Fruit fly (Drosophila melanogaster) whole organism, prepupa: ENCODE results near the gene Grp170.

Experiments
- Blimp-1 ChIP-seq: fragments of 200-800 bp; sonication (Bioruptor generic); optimal IDR thresholded peaks from 3 replicates; lab custom pipeline; 2017; ENCODE audit warnings: missing biosample characterization, missing genetic modification characterization, mild to moderate bottlenecking, moderate library complexity, missing genetic modification reagents
- CG10631 ChIP-seq: fragments of 200-800 bp; sonication (Bioruptor generic); optimal IDR thresholded peaks from 2 replicates; lab custom pipeline; 2016; ENCODE audit warnings: missing biosample characterization, missing genetic modification characterization
- CG11762 ChIP-seq: fragments of 200-800 bp; sonication (Bioruptor generic); optimal IDR thresholded peaks from 3 replicates; lab custom pipeline; 2016; ENCODE audit warnings: missing biosample characterization, missing genetic modification characterization; ENCODE audit not compliant: insufficient read depth
- CG1621 ChIP-seq: fragments of 200-800 bp; sonication (Bioruptor generic); optimal IDR thresholded peaks from 3 replicates; lab custom pipeline; 2018; ENCODE audit warnings: missing biosample characterization, mild to moderate bottlenecking, missing genetic modification characterization
- CG3032 ChIP-seq: fragments of 200-800 bp; optimal IDR thresholded peaks from 2 replicates; lab custom pipeline; 2019; ENCODE audit warnings: missing biosample characterization, mild to moderate bottlenecking, missing genetic modification characterization, moderate library complexity
- CG31627 ChIP-seq: fragments of 200-800 bp; sonication (Bioruptor generic); optimal IDR thresholded peaks from 3 replicates; lab custom pipeline; 2016; ENCODE audit warnings: missing biosample characterization, missing genetic modification characterization
- CG32006 ChIP-seq: fragments of 200-800 bp; sonication (Bioruptor generic); optimal IDR thresholded peaks from 3 replicates; lab custom pipeline; 2017; ENCODE audit warnings: missing biosample characterization, mild to moderate bottlenecking, missing genetic modification characterization
- CG34406 ChIP-seq: fragments of 200-800 bp; sonication (Bioruptor generic); optimal IDR thresholded peaks from 3 replicates; lab custom pipeline; 2016; ENCODE audit warnings: missing biosample characterization, missing genetic modification characterization
- CG6163 ChIP-seq: fragments of 200-800 bp; sonication (Bioruptor generic); IDR thresholded peaks from 3 replicates; pipeline ENCODE4 v1.3.6; 2022; ENCODE audit warnings: missing biosample characterization, missing genetic modification characterization
- CG6276 ChIP-seq: fragments of 200-800 bp; sonication (Bioruptor generic); optimal IDR thresholded peaks from 2 replicates; lab custom pipeline; 2017; ENCODE audit warnings: missing biosample characterization, mild to moderate bottlenecking, missing genetic modification characterization
- CG6808 ChIP-seq: fragments of 200-800 bp; sonication (Bioruptor generic); optimal IDR thresholded peaks from 3 replicates; lab custom pipeline; 2017; ENCODE audit warnings: missing biosample characterization, missing genetic modification characterization, mild to moderate bottlenecking, moderate library complexity, missing genetic modification reagents
- CG6854 ChIP-seq: fragments of 200-800 bp; sonication (Bioruptor generic); optimal IDR thresholded peaks from 2 replicates; lab custom pipeline; 2017; ENCODE audit warnings: missing biosample characterization, mild to moderate bottlenecking, missing genetic modification characterization
- CG8119 ChIP-seq: fragments of 200-800 bp; sonication (Bioruptor generic); IDR thresholded peaks from 3 replicates; pipeline ENCODE4 v1.3.6; 2022; ENCODE audit warnings: missing biosample characterization, missing genetic modification characterization
- CG8319 ChIP-seq: fragments of 200-800 bp; sonication (Bioruptor generic); optimal IDR thresholded peaks from 3 replicates; lab custom pipeline; 2016; ENCODE audit warnings: missing biosample characterization, missing genetic modification characterization
- CG8632 ChIP-seq: fragments of 200-800 bp; sonication (Bioruptor generic); optimal IDR thresholded peaks from 3 replicates; lab custom pipeline; 2016; ENCODE audit warnings: missing biosample characterization, missing genetic modification characterization
- Eip78C ChIP-seq: fragments of 200-800 bp; sonication (Bioruptor generic); peaks from one replicate; lab custom pipeline; 2016; ENCODE audit warnings: missing biosample characterization, missing genetic modification characterization
- Eip93F ChIP-seq: fragments of 200-800 bp; sonication (Bioruptor generic); optimal IDR thresholded peaks from 2 replicates; lab custom pipeline; 2016; ENCODE audit warnings: missing biosample characterization, mild to moderate bottlenecking, missing genetic modification characterization
- Ets21C ChIP-seq: fragments of 200-800 bp; sonication (Bioruptor generic); optimal IDR thresholded peaks from 3 replicates; lab custom pipeline; 2016; ENCODE audit warnings: missing biosample characterization, missing genetic modification characterization
- Gug ChIP-seq: fragments of 200-800 bp; sonication (Bioruptor generic); IDR thresholded peaks from 2 replicates; pipeline ENCODE4 v1.3.6; 2022; ENCODE audit warnings: missing biosample characterization, missing genetic modification characterization
- Hr38 ChIP-seq: sonication (Bioruptor generic); optimal IDR thresholded peaks from 2 replicates; lab custom pipeline; 2016; ENCODE audit warnings: missing biosample characterization, missing genetic modification characterization
- Hr39 ChIP-seq: fragments of 200-800 bp; sonication (Bioruptor generic); optimal IDR thresholded peaks from 2 replicates; lab custom pipeline; 2016; ENCODE audit warnings: missing biosample characterization, missing genetic modification characterization
- Hr4 ChIP-seq: fragments of 200-800 bp; sonication (Bioruptor generic); optimal IDR thresholded peaks from 3 replicates; lab custom pipeline; 2016; ENCODE audit warnings: missing biosample characterization, missing genetic modification characterization
- Lpt ChIP-seq: fragments of 200-800 bp; sonication (Bioruptor generic); optimal IDR thresholded peaks from 3 replicates; lab custom pipeline; 2016; ENCODE audit warnings: missing biosample characterization, missing genetic modification characterization
- Met ChIP-seq: fragments of 200-800 bp; sonication (Bioruptor generic); optimal IDR thresholded peaks from 3 replicates; lab custom pipeline; 2016; ENCODE audit warnings: missing biosample characterization, missing genetic modification characterization
- OdsH ChIP-seq: fragments of 200-800 bp; sonication (Bioruptor generic); optimal IDR thresholded peaks from 3 replicates; lab custom pipeline; 2016; ENCODE audit warnings: missing biosample characterization, missing genetic modification characterization
- Smox ChIP-seq: fragments of 200-800 bp; sonication (Bioruptor generic); optimal IDR thresholded peaks from 3 replicates; lab custom pipeline; 2016; ENCODE audit warnings: missing biosample characterization, missing genetic modification characterization
- Sox14 ChIP-seq: fragments of 200-800 bp; sonication (Bioruptor generic); optimal IDR thresholded peaks from 3 replicates; lab custom pipeline; 2016; ENCODE audit warnings: missing biosample characterization, missing genetic modification characterization
- achi ChIP-seq: fragments of 200-800 bp; sonication (Bioruptor generic); optimal IDR thresholded peaks from 3 replicates; lab custom pipeline; 2016; ENCODE audit warnings: missing biosample characterization, missing genetic modification characterization
- acj6 ChIP-seq: fragments of 200-800 bp; sonication (Bioruptor generic); optimal IDR thresholded peaks from 3 replicates; lab custom pipeline; 2016; ENCODE audit warnings: missing biosample characterization, missing genetic modification characterization
- cyc ChIP-seq: fragments of 200-800 bp; sonication (Bioruptor generic); optimal IDR thresholded peaks from 3 replicates; lab custom pipeline; 2016; ENCODE audit warnings: missing biosample characterization, missing genetic modification characterization
- dac ChIP-seq: fragments of 200-800 bp; sonication (Bioruptor generic); optimal IDR thresholded peaks from 2 replicates; lab custom pipeline; 2017; ENCODE audit warnings: missing biosample characterization, mild to moderate bottlenecking, missing genetic modification characterization
- dsx ChIP-seq: fragments of 200-800 bp; optimal IDR thresholded peaks from 3 replicates; lab custom pipeline; 2019; ENCODE audit warnings: missing biosample characterization, mild to moderate bottlenecking, missing genetic modification characterization, moderate library complexity; ENCODE audit not compliant: poor library complexity, severe bottlenecking
- eg ChIP-seq: fragments of 200-800 bp; sonication (Bioruptor generic); IDR thresholded peaks from 3 replicates; pipeline ENCODE4 v1.3.6; 2022; ENCODE audit warnings: missing biosample characterization, missing genetic modification characterization
- esn ChIP-seq: fragments of 200-800 bp; sonication (Bioruptor generic); optimal IDR thresholded peaks from 2 replicates; lab custom pipeline; 2016; ENCODE audit warnings: missing biosample characterization, mild to moderate bottlenecking, missing genetic modification characterization, moderate library complexity
- fd59A ChIP-seq: fragments of 200-800 bp; sonication (Bioruptor generic); optimal IDR thresholded peaks from 2 replicates; lab custom pipeline; 2017; ENCODE audit warnings: missing biosample characterization, mild to moderate bottlenecking, missing genetic modification characterization, missing genetic modification reagents
- fd85E ChIP-seq: fragments of 200-800 bp; sonication (Bioruptor generic); optimal IDR thresholded peaks from 3 replicates; lab custom pipeline; 2016; ENCODE audit warnings: missing biosample characterization, missing genetic modification characterization
- fkh ChIP-seq: fragments of 200-800 bp; sonication (Bioruptor generic); optimal IDR thresholded peaks from 3 replicates; lab custom pipeline; 2017; ENCODE audit warnings: missing biosample characterization, mild to moderate bottlenecking, missing genetic modification characterization, moderate library complexity
- lz ChIP-seq: fragments of 200-800 bp; sonication (Bioruptor generic); optimal IDR thresholded peaks from 3 replicates; lab custom pipeline; 2016; ENCODE audit warnings: missing biosample characterization, missing genetic modification characterization
- net ChIP-seq: fragments of 200-800 bp; sonication (Bioruptor generic); optimal IDR thresholded peaks from 3 replicates; lab custom pipeline; 2016; ENCODE audit warnings: missing biosample characterization, missing genetic modification characterization
- pdm3 ChIP-seq: fragments of 200-800 bp; sonication (Bioruptor generic); optimal IDR thresholded peaks from 3 replicates; lab custom pipeline; 2016; ENCODE audit warnings: missing biosample characterization, missing genetic modification characterization
- salr ChIP-seq, 2 experiments: fragments of 200-800 bp; sonication (Bioruptor generic); optimal IDR thresholded peaks; 3 replicates each; lab custom pipeline; 2016 to 2018; ENCODE audit warnings: missing biosample characterization in 2 of 2, missing genetic modification characterization in 2 of 2, mild to moderate bottlenecking in 1 of 2
- spab ChIP-seq: fragments of 200-800 bp; sonication (Bioruptor generic); optimal IDR thresholded peaks from 2 replicates; lab custom pipeline; 2017; ENCODE audit warnings: missing biosample characterization, mild to moderate bottlenecking, missing genetic modification characterization, missing genetic modification reagents
- svp ChIP-seq: fragments of 200-800 bp; sonication (Bioruptor generic); peaks from one replicate; lab custom pipeline; 2016; ENCODE audit warnings: missing biosample characterization, missing genetic modification characterization
- topi ChIP-seq: fragments of 200-800 bp; sonication (Bioruptor generic); optimal IDR thresholded peaks from 3 replicates; lab custom pipeline; 2016; ENCODE audit warnings: missing biosample characterization, missing genetic modification characterization

Grp170 gene

dm6 chrX:2293294-2293988 lies 18.6 kb upstream of the Grp170 start, which contains the start of gene CG2865 (continued):
- peak; percentile 91 for TF ChIP-seq net (GFP tag; lab: Kevin White, UChicago)
- TF ChIP-seq CG11762 (GFP tag; lab: Kevin White, UChicago) = peak; percentile 93
- TF ChIP-seq salr (GFP tag; optimal IDR thresholded peaks at IDR 0.05; lab: Kevin White, UChicago) = peak; percentile 83 to 92
- TF ChIP-seq CG8319 (GFP tag; lab: Kevin White, UChicago) = peak; percentile 89
- peak; percentile 93 for TF ChIP-seq spab
- TF ChIP-seq acj6 = peak; percentile 93
- peak; percentile 97 for TF ChIP-seq svp (GFP tag; lab: Kevin White, UChicago)
- peak; percentile 93 for TF ChIP-seq CG34406 (GFP tag; lab: Kevin White, UChicago)
- peak; percentile 96 for TF ChIP-seq CG8119 (GFP tag; lab: Robert Waterston, UW)
- TF ChIP-seq Sox14 (GFP tag; lab: Kevin White, UChicago) = peak; percentile 96
- TF ChIP-seq fkh (GFP tag; lab: Kevin White, UChicago) = peak; percentile 95
- peak; percentile 93 for TF ChIP-seq fd59A (GFP tag; lab: Kevin White, UChicago)
- TF ChIP-seq dac = peak; percentile 91
- TF ChIP-seq OdsH (GFP tag; lab: Kevin White, UChicago) = peak; percentile 93
- TF ChIP-seq fd85E (GFP tag; lab: Kevin White, UChicago) = peak; percentile 77
- TF ChIP-seq CG6163 (GFP tag; lab: Robert Waterston, UW) = peak; percentile 88
- TF ChIP-seq CG6854 (GFP tag; lab: Kevin White, UChicago) = peak; percentile 96
- TF ChIP-seq CG10631 = peak; percentile 91

- TF ChIP-seq achi (GFP tag; lab: Kevin White, UChicago) (no peak), pdm3 (no peak), spab (no peak)
These were observed 17.5 kb upstream of the Grp170 start for dm6 chrX:2292410-2292809.

dm6 chrX:2291023-2291422 lies 16.2 kb upstream of the Grp170 start:
- TF ChIP-seq svp (GFP tag; lab: Kevin White, UChicago) (peak; percentile 73), Blimp-1 (GFP tag; lab: Kevin White, UChicago) (no peak)

- TF ChIP-seq net (GFP tag; lab: Kevin White, UChicago) = peak; percentile 85
- TF ChIP-seq CG1621 (tag; lab: Kevin White, UChicago) = peak; percentile 83
- no peak for TF ChIP-seq cyc
- no peak for TF ChIP-seq Met (GFP tag; lab: Kevin White, UChicago)
- peak; percentile 65 for TF ChIP-seq svp (GFP tag; lab: Kevin White, UChicago)
- TF ChIP-seq Eip93F = no peak
- TF ChIP-seq OdsH (GFP tag; lab: Kevin White, UChicago) = peak; percentile 29
- TF ChIP-seq CG6276 = peak; percentile 96
- TF ChIP-seq dsx = peak; percentile 74
- TF ChIP-seq Hr38 (GFP tag; lab: Kevin White, UChicago) = no peak
- peak; percentile 39 for TF ChIP-seq CG8632 (GFP tag; lab: Kevin White, UChicago)
- peak; percentile 11 for TF ChIP-seq Hr4 (GFP tag; lab: Kevin White, UChicago)
- TF ChIP-seq fkh (GFP tag; lab: Kevin White, UChicago) = no peak
- peak; percentile 74 for TF ChIP-seq dac
- TF ChIP-seq CG6808 (GFP tag; lab: Kevin White, UChicago) = peak; percentile 93
- TF ChIP-seq topi (GFP tag; lab: Kevin White, UChicago) = no peak
- TF ChIP-seq Smox (GFP tag; lab: Kevin White, UChicago) = no peak
- peak; percentile 95 for TF ChIP-seq CG8119 (GFP tag; lab: Robert Waterston, UW)
- TF ChIP-seq eg (GFP tag; lab: Robert Waterston, UW) = peak; percentile 95
- TF ChIP-seq Hr39 (GFP tag; lab: Kevin White, UChicago) = no peak
- TF ChIP-seq CG6854 (GFP tag; lab: Kevin White, UChicago) = peak; percentile 59
- no peak for TF ChIP-seq lz
- no peak for TF ChIP-seq CG8319 (GFP tag; lab: Kevin White, UChicago)
- TF ChIP-seq achi (GFP tag; lab: Kevin White, UChicago) = peak; percentile 66
- TF ChIP-seq Gug = peak; percentile 80
- TF ChIP-seq CG32006 (GFP tag; lab: Kevin White, UChicago) = peak; percentile 72
- no peak for TF ChIP-seq Blimp-1 (GFP tag; lab: Kevin White, UChicago)
- TF ChIP-seq Ets21C (GFP tag; lab: Kevin White, UChicago) = no peak
- TF ChIP-seq Lpt (GFP tag; lab: Kevin White, UChicago) = peak; percentile 94
- TF ChIP-seq CG31627 (GFP tag; lab: Kevin White, UChicago) = no peak
- TF ChIP-seq CG3032 (tag; lab: Kevin White, UChicago) = peak; percentile 65
- peak; percentile 59 for TF ChIP-seq fd59A (GFP tag; lab: Kevin White, UChicago)
- no peak for TF ChIP-seq esn (GFP tag; lab: Kevin White, UChicago)
- peak; percentile 81 for TF ChIP-seq Eip78C (GFP tag; lab: Kevin White, UChicago)
These were observed 14.3 kb upstream of the Grp170 start for dm6 chrX:2289134-2289533.
